Fruit fly (Drosophila melanogaster): Measurements from ENCODE around the gene CG31102.

DNA sequence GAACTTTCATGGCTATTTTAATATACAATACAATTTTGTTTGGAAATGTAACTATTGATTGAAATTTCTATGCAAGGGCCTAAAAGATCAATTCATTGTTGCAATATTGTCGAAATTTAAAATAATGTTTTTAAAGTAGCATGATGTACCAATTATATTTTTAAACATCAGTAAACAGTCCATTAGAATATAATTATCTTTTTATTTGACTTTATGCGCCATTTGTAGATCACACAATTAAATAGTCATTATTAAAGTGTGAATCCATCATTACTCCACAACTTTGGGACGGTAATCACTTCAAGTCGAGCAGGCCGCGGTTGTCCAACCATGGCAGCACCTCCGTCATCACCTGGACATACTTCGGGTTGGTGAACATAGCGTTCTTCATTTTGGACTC lies 15.4 kb upstream of the CG31102 start, which contains the start of gene CG31099:
- TF ChIP-seq CG8478 (optimal IDR thresholded peaks at IDR 0.05) (no peak), CTCF (optimal IDR thresholded peaks at IDR 0.05) (no peak)
